Worm (Caenorhabditis elegans) whole organism, young adult: ENCODE data around the gene W03F9.2.
A peak's percentile ranks its signal among the peaks of the same experiment; 100 is the strongest.

Experiments
- B0035.1 ChIP-seq: sonication (generic microtip); optimal IDR thresholded peaks from 2 replicates; lab custom pipeline; 2016; ENCODE audit warnings: missing genetic modification characterization, mild to moderate bottlenecking, missing compliant biosample characterization, missing genotype, missing genetic modification reagents
- F33H1.4 ChIP-seq: fragments of 200-800 bp; sonication (Bioruptor generic); IDR thresholded peaks from 2 replicates; pipeline ENCODE4 v1.3.6; 2022; ENCODE audit warnings: missing genetic modification reagents, missing genetic modification characterization, missing compliant biosample characterization
- F49E8.2 ChIP-seq: sonication (generic microtip); optimal IDR thresholded peaks from 3 replicates; lab custom pipeline; 2017; ENCODE audit warnings: missing genetic modification characterization, mild to moderate bottlenecking, missing compliant biosample characterization, antibody characterized with exemption, moderate library complexity; ENCODE audit not compliant: insufficient read depth
- F57A8.1 ChIP-seq: fragments of 200-800 bp; sonication (Bioruptor generic); optimal IDR thresholded peaks from 2 replicates; lab custom pipeline; 2018; ENCODE audit warnings: mild to moderate bottlenecking, missing genetic modification characterization, moderate library complexity, missing compliant biosample characterization
- F57C9.4 ChIP-seq: sonication (generic microtip); optimal IDR thresholded peaks from 2 replicates; lab custom pipeline; 2017; ENCODE audit warnings: mild to moderate bottlenecking, missing genetic modification characterization, missing compliant biosample characterization
- T07F8.4 ChIP-seq: sonication (generic microtip); optimal IDR thresholded peaks from 2 replicates; lab custom pipeline; 2016; ENCODE audit warnings: mild to moderate bottlenecking, missing genetic modification characterization, moderate library complexity, missing compliant biosample characterization
- T26A5.8 ChIP-seq: sonication (generic microtip); optimal IDR thresholded peaks from 2 replicates; lab custom pipeline; 2016; ENCODE audit warnings: missing genetic modification characterization, missing compliant biosample characterization
- Y67H2A.10 ChIP-seq: fragments of 200-800 bp; sonication (Bioruptor generic); conservative IDR thresholded peaks from 2 replicates; pipeline ENCODE4 v1.3.6; 2022; ENCODE audit warnings: missing genetic modification reagents, missing genetic modification characterization, missing compliant biosample characterization
- ama-1 ChIP-seq, 3 experiments: fragments of 150-350 bp in 1 of 3; sonication (generic microtip) in 2 of 3; optimal IDR thresholded peaks; 2 replicates each; lab custom pipeline; 2014 to 2018; ENCODE audit warnings: missing biosample characterization in 2 of 3, missing genetic modification characterization in 2 of 3, missing genetic modification reagents in 2 of 3
- atf-7 ChIP-seq: sonication (generic microtip); optimal IDR thresholded peaks from 2 replicates; lab custom pipeline; 2017; ENCODE audit warnings: mild to moderate bottlenecking, missing genetic modification characterization, missing compliant biosample characterization
- athp-1 ChIP-seq: sonication (generic microtip); optimal IDR thresholded peaks from 2 replicates; lab custom pipeline; 2017; ENCODE audit warnings: mild to moderate bottlenecking, missing genetic modification characterization, missing compliant biosample characterization
- attf-5 ChIP-seq: fragments of 200-800 bp; sonication (Bioruptor generic); optimal IDR thresholded peaks from 2 replicates; lab custom pipeline; 2018; ENCODE audit warnings: mild to moderate bottlenecking, missing genetic modification characterization, missing compliant biosample characterization
- ceh-27 ChIP-seq: fragments of 200-800 bp; sonication (Bioruptor generic); optimal IDR thresholded peaks from 2 replicates; lab custom pipeline; 2018; ENCODE audit warnings: mild to moderate bottlenecking, missing genetic modification characterization, moderate library complexity, missing compliant biosample characterization
- chd-7 ChIP-seq: sonication (generic microtip); optimal IDR thresholded peaks from 2 replicates; lab custom pipeline; 2016; ENCODE audit warnings: mild to moderate bottlenecking, missing genetic modification characterization, moderate library complexity, missing compliant biosample characterization
- die-1 ChIP-seq: sonication (generic microtip); optimal IDR thresholded peaks from 2 replicates; lab custom pipeline; 2016; ENCODE audit warnings: missing genotype, mild to moderate bottlenecking, missing genetic modification characterization, missing compliant biosample characterization
- efl-1 ChIP-seq: fragments of 150-350 bp; optimal IDR thresholded peaks from 2 replicates; lab custom pipeline; 2014; ENCODE audit warnings: missing biosample characterization, missing genetic modification reagents, missing genetic modification characterization
- gei-17 ChIP-seq: fragments of 200-800 bp; sonication (Bioruptor generic); optimal IDR thresholded peaks from 2 replicates; lab custom pipeline; 2018; ENCODE audit warnings: mild to moderate bottlenecking, missing genetic modification characterization, missing compliant biosample characterization
- hmg-1.2 ChIP-seq: fragments of 200-800 bp; sonication (Bioruptor generic); IDR thresholded peaks from 2 replicates; pipeline ENCODE4 v1.3.6; 2022; ENCODE audit warnings: missing genetic modification reagents, missing genetic modification characterization, missing compliant biosample characterization
- hmg-20 ChIP-seq: fragments of 200-800 bp; sonication (Bioruptor generic); IDR thresholded peaks from 2 replicates; pipeline ENCODE4 v1.3.6; 2022; ENCODE audit warnings: missing genetic modification reagents, missing genetic modification characterization, missing compliant biosample characterization
- let-526 ChIP-seq: fragments of 200-800 bp; sonication (Bioruptor generic); IDR thresholded peaks from 2 replicates; pipeline ENCODE4 v1.3.6; 2022; ENCODE audit warnings: missing genetic modification reagents, missing genetic modification characterization, missing compliant biosample characterization
- lin-54 ChIP-seq: fragments of 200-800 bp; sonication (Bioruptor generic); optimal IDR thresholded peaks from 2 replicates; lab custom pipeline; 2018; ENCODE audit warnings: mild to moderate bottlenecking, missing genetic modification characterization, missing compliant biosample characterization
- lir-1 ChIP-seq: fragments of 200-800 bp; sonication (Bioruptor generic); conservative IDR thresholded peaks from 2 replicates; pipeline ENCODE4 v1.3.6; 2022; ENCODE audit warnings: missing genetic modification reagents, missing genetic modification characterization, missing compliant biosample characterization
- lsl-1 ChIP-seq: fragments of 200-800 bp; sonication (Bioruptor generic); optimal IDR thresholded peaks from 2 replicates; lab custom pipeline; 2018; ENCODE audit warnings: mild to moderate bottlenecking, missing genetic modification characterization, moderate library complexity, missing compliant biosample characterization
- madf-10 ChIP-seq: sonication (generic microtip); optimal IDR thresholded peaks from 2 replicates; lab custom pipeline; 2016; ENCODE audit warnings: mild to moderate bottlenecking, missing genetic modification characterization, missing compliant biosample characterization
- madf-3 ChIP-seq: fragments of 200-800 bp; sonication (Bioruptor generic); IDR thresholded peaks from 2 replicates; pipeline ENCODE4 v1.3.6; 2022; ENCODE audit warnings: missing genetic modification reagents, missing genetic modification characterization, missing compliant biosample characterization
- madf-6 ChIP-seq: fragments of 200-800 bp; sonication (Bioruptor generic); IDR thresholded peaks from 2 replicates; pipeline ENCODE4 v1.3.6; 2022; ENCODE audit warnings: missing genetic modification reagents, missing genetic modification characterization, missing compliant biosample characterization
- nfya-2 ChIP-seq: fragments of 200-800 bp; sonication (Bioruptor generic); IDR thresholded peaks from 2 replicates; pipeline ENCODE4 v1.3.6; 2022; ENCODE audit warnings: missing genetic modification reagents, missing genetic modification characterization, missing compliant biosample characterization
- nhr-179 ChIP-seq: sonication (generic microtip); optimal IDR thresholded peaks from 2 replicates; lab custom pipeline; 2016; ENCODE audit warnings: mild to moderate bottlenecking, missing genetic modification characterization, missing compliant biosample characterization
- nhr-80 ChIP-seq: sonication (generic microtip); optimal IDR thresholded peaks from 2 replicates; lab custom pipeline; 2016; ENCODE audit warnings: missing genetic modification characterization, missing compliant biosample characterization
- pbrm-1 ChIP-seq: fragments of 200-800 bp; sonication (Bioruptor generic); IDR thresholded peaks from 2 replicates; pipeline ENCODE4 v1.3.6; 2022; ENCODE audit warnings: missing genetic modification reagents, missing genetic modification characterization, missing compliant biosample characterization
- pha-4 ChIP-seq: fragments of 150-350 bp; sonication (generic microtip); optimal IDR thresholded peaks from 2 replicates; lab custom pipeline; 2014; ENCODE audit warnings: missing biosample characterization, missing genetic modification reagents, missing genetic modification characterization
- rec-8 ChIP-seq, 2 experiments: sonication (generic microtip); optimal IDR thresholded peaks; 2 replicates each; lab custom pipeline; 2016; ENCODE audit warnings: mild to moderate bottlenecking in 2 of 2, missing genetic modification characterization in 2 of 2, missing genetic modification reagents in 2 of 2, missing genotype in 2 of 2, missing biosample characterization in 1 of 2, missing compliant biosample characterization in 1 of 2, moderate library complexity in 1 of 2
- snpc-4 ChIP-seq, 5 experiments: fragments of 150-350 bp in 1 of 5; sonication (generic microtip) in 4 of 5; optimal IDR thresholded peaks; 2 replicates each; lab custom pipeline; 2014 to 2018; ENCODE audit warnings: missing genetic modification characterization in 5 of 5, missing biosample characterization in 3 of 5, antibody characterized with exemption in 2 of 5, mild to moderate bottlenecking in 2 of 5, missing compliant biosample characterization in 2 of 5, missing genotype in 2 of 5, moderate library complexity in 2 of 5, missing genetic modification reagents in 1 of 5
- somi-1 ChIP-seq: fragments of 200-800 bp; sonication (Bioruptor generic); optimal IDR thresholded peaks from 2 replicates; lab custom pipeline; 2018; ENCODE audit warnings: mild to moderate bottlenecking, missing genetic modification characterization, missing compliant biosample characterization
- tbx-9 ChIP-seq: sonication (generic microtip); optimal IDR thresholded peaks from 2 replicates; lab custom pipeline; 2016; ENCODE audit warnings: borderline replicate concordance, missing genetic modification characterization, inconsistent platforms, missing compliant biosample characterization
- unc-130 ChIP-seq: sonication (generic microtip); optimal IDR thresholded peaks from 2 replicates; lab custom pipeline; 2016; ENCODE audit warnings: missing genetic modification reagents, missing genetic modification characterization, missing compliant biosample characterization
- xnd-1 ChIP-seq: sonication (generic microtip); optimal IDR thresholded peaks from 2 replicates; lab custom pipeline; 2016; ENCODE audit warnings: missing genotype, missing genetic modification reagents, missing genetic modification characterization, missing compliant biosample characterization
- ztf-28 ChIP-seq: fragments of 200-800 bp; sonication (Bioruptor generic); IDR thresholded peaks from 2 replicates; pipeline ENCODE4 v1.3.6; 2022; ENCODE audit warnings: missing genetic modification reagents, missing genetic modification characterization, missing compliant biosample characterization

The W03F9.2 gene

DNA sequence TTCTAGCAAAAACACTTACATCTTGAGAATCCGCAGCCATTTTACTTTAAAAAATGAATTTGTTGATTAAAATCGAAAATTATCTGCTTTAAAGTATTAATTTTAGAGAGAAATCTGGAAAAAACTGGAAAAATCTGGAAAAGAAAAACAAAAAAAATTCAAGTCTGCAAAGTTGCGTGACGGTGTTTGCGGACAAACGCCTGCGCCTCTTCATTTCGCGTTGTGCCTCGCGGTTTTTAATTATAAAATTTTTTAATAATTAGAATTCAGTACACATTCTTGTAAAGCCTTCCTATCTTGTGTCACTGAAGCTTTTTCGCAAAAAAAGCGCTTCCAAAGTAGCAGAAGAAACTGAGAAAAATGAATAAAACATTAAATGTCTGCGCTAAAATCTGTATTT, 1.2 kb downstream of the W03F9.2 start, which contains the start of gene W03F9.1 (continued):
- no peak for TF ChIP-seq nhr-179 (tag; lab: Kevin White, UChicago)
- peak; percentile 100 for TF ChIP-seq hmg-1.2 (GFP tag; lab: Robert Waterston, UW)
- no peak for TF ChIP-seq hmg-20
- TF ChIP-seq rec-8 (tag; optimal IDR thresholded peaks at IDR 0.05; lab: Kevin White, UChicago): no peak
- TF ChIP-seq somi-1 (GFP tag; lab: Kevin White, UChicago): no peak
- TF ChIP-seq pha-4 (tag; lab: Kevin White, UChicago): no peak
- no peak for TF ChIP-seq chd-7 (tag; lab: Kevin White, UChicago)
- no peak for TF ChIP-seq madf-10 (tag; lab: Kevin White, UChicago)
- TF ChIP-seq unc-130: no peak
- TF ChIP-seq nfya-2 (GFP tag; lab: Robert Waterston, UW): no peak
- TF ChIP-seq ama-1 (optimal IDR thresholded peaks at IDR 0.05; lab: Kevin White, UChicago): no peak
- TF ChIP-seq ama-1 (GFP tag; optimal IDR thresholded peaks at IDR 0.05; lab: Kevin White, UChicago): no peak
- TF ChIP-seq pbrm-1 (GFP tag; lab: Robert Waterston, UW): peak; percentile 35; the same call in 1 of the 2 replicates
- TF ChIP-seq snpc-4 (GFP tag; optimal IDR thresholded peaks at IDR 0.05; lab: Kevin White, UChicago): no peak
- TF ChIP-seq snpc-4 (tag; optimal IDR thresholded peaks at IDR 0.05; lab: Kevin White, UChicago): peak in 2 of 4 experiments; percentile 42 to 58
- no peak for TF ChIP-seq ceh-27 (GFP tag; lab: Kevin White, UChicago)
- TF ChIP-seq gei-17 (GFP tag; lab: Kevin White, UChicago): no peak
- TF ChIP-seq atf-7 (tag; lab: Kevin White, UChicago): no peak
- peak; percentile 57 for TF ChIP-seq attf-5 (GFP tag; lab: Kevin White, UChicago)
- no peak for TF ChIP-seq B0035.1 (tag; lab: Kevin White, UChicago)
- TF ChIP-seq nhr-80 (tag; lab: Kevin White, UChicago): no peak
- no peak for TF ChIP-seq madf-3
- TF ChIP-seq xnd-1 (tag; lab: Kevin White, UChicago): no peak
- no peak for TF ChIP-seq let-526 (GFP tag; lab: Robert Waterston, UW)
- TF ChIP-seq F57A8.1 (GFP tag; lab: Kevin White, UChicago): no peak
- TF ChIP-seq T07F8.4 (tag; lab: Kevin White, UChicago): no peak
- peak; percentile 50; the same call in 1 of the 2 replicates for TF ChIP-seq F33H1.4 (GFP tag; lab: Robert Waterston, UW)
- peak; percentile 42 for TF ChIP-seq efl-1 (GFP tag; lab: Kevin White, UChicago)
- no peak for TF ChIP-seq F57C9.4 (tag; lab: Kevin White, UChicago)
- peak; percentile 75 for TF ChIP-seq lin-54
- no peak for TF ChIP-seq T26A5.8
- TF ChIP-seq tbx-9 (tag; lab: Kevin White, UChicago): no peak
- TF ChIP-seq athp-1: no peak
- no peak for TF ChIP-seq die-1 (tag; lab: Kevin White, UChicago)
- no peak for TF ChIP-seq ztf-28

DNA sequence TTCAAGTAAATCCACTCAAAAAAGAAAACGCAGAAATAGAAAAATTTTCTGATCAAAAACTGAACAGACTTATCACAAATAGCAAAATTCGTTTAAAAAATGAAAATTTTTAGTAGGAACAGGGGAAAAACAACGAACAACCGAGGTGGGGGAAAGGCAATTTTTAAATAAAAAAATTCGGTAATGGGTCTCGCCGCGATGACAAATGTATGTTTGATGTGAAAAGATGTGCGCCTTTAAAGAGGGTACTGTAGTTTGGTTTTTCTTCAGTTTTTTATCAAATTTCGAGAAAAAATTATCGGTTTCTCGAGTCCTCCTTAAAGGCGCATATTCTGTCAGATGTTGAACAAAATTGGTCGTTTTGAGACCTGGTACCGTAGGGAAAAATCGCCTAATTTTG, 3.9 kb downstream of the W03F9.2 start:
- TF ChIP-seq madf-6 (GFP tag; lab: Robert Waterston, UW): peak; percentile 48
- TF ChIP-seq unc-130: no peak
- no peak for TF ChIP-seq lir-1
- peak; percentile 11 for TF ChIP-seq lsl-1 (GFP tag; lab: Kevin White, UChicago)
- TF ChIP-seq Y67H2A.10: no peak
- peak; percentile 8 for TF ChIP-seq F49E8.2 (tag; lab: Kevin White, UChicago)
- 0 out of 2 replicates have a peak, but pooled peaks have one; percentile 14 for TF ChIP-seq pbrm-1 (GFP tag; lab: Robert Waterston, UW)
- TF ChIP-seq, all 124 proteins: peak for 4
